Fruit fly (Drosophila melanogaster): ENCODE measurements around the gene CG34136.

Gene CG34136

dm6 chr2L:21113546-21113945, 16.8 kb downstream of the CG34136 start:
- no peak for TF ChIP-seq CTCF (optimal IDR thresholded peaks at IDR 0.05)
- TF ChIP-seq CG8478 (optimal IDR thresholded peaks at IDR 0.05), result no peak

DNA sequence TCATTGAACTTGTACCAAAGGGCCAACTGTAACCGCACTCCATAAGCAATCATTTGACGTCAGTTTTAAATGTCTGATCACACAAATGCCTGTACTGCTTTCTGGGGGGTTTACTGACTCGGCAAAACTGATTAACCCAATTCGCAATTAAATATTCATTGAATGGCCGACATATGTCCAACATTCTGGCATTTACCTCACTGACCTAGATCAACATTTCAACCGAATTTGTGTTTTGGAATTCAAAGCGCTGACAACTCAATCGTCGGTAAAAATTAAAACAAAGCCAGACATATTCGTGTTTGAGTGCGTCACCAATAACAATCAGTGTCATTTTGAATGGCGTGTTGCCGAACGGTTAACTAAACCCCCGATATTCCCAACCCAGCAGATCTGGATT, 19.0 kb downstream of the CG34136 start:
- TF ChIP-seq CG8478 (optimal IDR thresholded peaks at IDR 0.05) (no peak), CTCF (optimal IDR thresholded peaks at IDR 0.05) (no peak)

DNA sequence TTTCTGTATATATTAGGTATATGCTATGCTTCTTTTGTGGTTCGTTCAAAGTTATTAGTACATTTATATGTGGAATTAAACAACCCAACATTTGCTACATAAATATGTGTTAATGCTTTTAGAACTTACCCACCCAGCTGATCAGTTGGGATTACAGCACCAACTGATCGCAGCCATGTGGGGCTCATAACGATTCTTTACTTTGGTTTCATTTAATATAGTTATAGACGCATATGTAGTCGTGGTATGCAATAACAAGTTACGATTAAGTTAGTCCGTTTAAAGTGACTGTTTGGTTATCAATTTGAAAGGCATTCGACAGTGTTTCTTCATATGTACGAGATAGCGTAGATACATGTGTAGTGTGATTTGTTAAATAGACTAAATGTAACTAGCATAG, 39.0 kb downstream of the CG34136 start:
- no peak for TF ChIP-seq CG8478 (optimal IDR thresholded peaks at IDR 0.05)
- no peak for TF ChIP-seq CTCF (optimal IDR thresholded peaks at IDR 0.05)

- TF ChIP-seq CG8478 (optimal IDR thresholded peaks at IDR 0.05), result no peak
- no peak for TF ChIP-seq CTCF (optimal IDR thresholded peaks at IDR 0.05)
These were observed 45.2 kb downstream of the CG34136 start, which contains the start of gene Dap160 for dm6 chr2L:21141714-21142500. Gene Dap160, minus strand, starts transcription at chr2L:21142347.

DNA sequence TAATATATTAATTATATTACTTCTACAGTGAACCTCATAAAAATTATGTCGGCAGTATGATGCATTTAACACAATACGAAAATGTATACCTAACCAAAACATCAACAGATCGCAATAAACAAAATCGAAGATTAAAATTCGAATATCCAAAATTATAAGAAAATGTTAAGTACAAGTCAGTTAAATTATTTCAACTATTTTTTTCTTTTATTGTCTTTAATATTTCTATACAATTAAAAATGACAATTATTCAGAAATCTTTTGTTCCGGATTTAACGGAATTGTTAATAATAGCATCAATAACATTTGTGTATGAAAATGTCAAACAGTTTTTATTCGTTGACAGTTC, 45.8 kb downstream of the CG34136 start:
- TF ChIP-seq CTCF (optimal IDR thresholded peaks at IDR 0.05) (no peak), CG8478 (optimal IDR thresholded peaks at IDR 0.05) (no peak)

- TF ChIP-seq CTCF (optimal IDR thresholded peaks at IDR 0.05), result no peak
- TF ChIP-seq CG8478 (optimal IDR thresholded peaks at IDR 0.05), result no peak
These were observed 46.3 kb downstream of the CG34136 start, which contains the start of gene pths for dm6 chr2L:21142972-21143385. Gene pths, plus strand, starts transcription at chr2L:21143229.

dm6 chr2L:21148242-21148641, 51.5 kb downstream of the CG34136 start, which contains the start of gene del:
Gene del, minus strand, starts transcription at chr2L:21148546.
- TF ChIP-seq CTCF (optimal IDR thresholded peaks at IDR 0.05) (no peak), CG8478 (optimal IDR thresholded peaks at IDR 0.05) (no peak)
